Worm (Caenorhabditis elegans) whole organism, midembryonic: ENCODE data around the gene znfx-1.

Experiments
- T22C8.4 ChIP-seq: fragments of 200-800 bp; sonication (Bioruptor generic); IDR thresholded peaks from 2 replicates; pipeline ENCODE4 v1.3.6; 2022; ENCODE audit warnings: missing genetic modification characterization, missing compliant biosample characterization
- cog-1 ChIP-seq: sonication (generic microtip); optimal IDR thresholded peaks from 2 replicates; lab custom pipeline; 2016; ENCODE audit warnings: missing genetic modification characterization, missing compliant biosample characterization
- flt-1 ChIP-seq: fragments of 200-800 bp; sonication (Bioruptor generic); IDR thresholded peaks from 2 replicates; pipeline ENCODE4 v1.3.6; 2022; ENCODE audit warnings: missing genetic modification characterization, missing compliant biosample characterization
- klf-2 ChIP-seq: fragments of 200-800 bp; sonication (Bioruptor generic); conservative IDR thresholded peaks from 2 replicates; pipeline ENCODE4 v1.3.6; 2022; ENCODE audit warnings: missing genetic modification reagents, missing genetic modification characterization, missing compliant biosample characterization
- med-1 ChIP-seq: sonication (generic microtip); optimal IDR thresholded peaks from 2 replicates; lab custom pipeline; 2017; ENCODE audit warnings: missing genetic modification characterization, mild to moderate bottlenecking, missing compliant biosample characterization, antibody characterized with exemption, missing genetic modification reagents; ENCODE audit not compliant: insufficient read depth
- ref-1 ChIP-seq: fragments of 200-800 bp; sonication (Bioruptor generic); conservative IDR thresholded peaks from 2 replicates; pipeline ENCODE4 v1.3.6; 2022; ENCODE audit warnings: missing genetic modification reagents, missing genetic modification characterization, missing compliant biosample characterization
- tab-1 ChIP-seq: fragments of 200-800 bp; sonication (Bioruptor generic); IDR thresholded peaks from 2 replicates; pipeline ENCODE4 v1.3.6; 2022; ENCODE audit warnings: missing genetic modification characterization, missing compliant biosample characterization
- ztf-23 ChIP-seq: fragments of 200-800 bp; sonication (Bioruptor generic); IDR thresholded peaks from 2 replicates; pipeline ENCODE4 v1.3.6; 2022; ENCODE audit warnings: missing genetic modification reagents, missing genetic modification characterization, missing compliant biosample characterization
- ztf-29 ChIP-seq: fragments of 200-800 bp; sonication (Bioruptor generic); IDR thresholded peaks from 2 replicates; pipeline ENCODE4 v1.3.6; 2022; ENCODE audit warnings: missing genetic modification reagents, missing genetic modification characterization, missing compliant biosample characterization

- TF ChIP-seq ztf-29 (GFP tag; lab: Robert Waterston, UW) (no peak), flt-1 (GFP tag; lab: Robert Waterston, UW) (no peak), cog-1 (tag; lab: Kevin White, UChicago) (no peak), klf-2 (GFP tag; lab: Robert Waterston, UW) (no peak), med-1 (no peak), tab-1 (GFP tag; lab: Robert Waterston, UW) (no peak), ztf-23 (GFP tag; lab: Robert Waterston, UW) (no peak), T22C8.4 (GFP tag; lab: Robert Waterston, UW) (no peak), ref-1 (no peak)
Observed at ce11 chrII:9227134-9227533, 13.7 kb downstream of the znfx-1 start, which contains the start of gene abu-14.
